Worm (Caenorhabditis elegans) whole organism, young adult: ENCODE results near the gene nduv-3.

ENCODE experiments used
- B0019.2 ChIP-seq: fragments of 200-800 bp; sonication (Bioruptor generic); conservative IDR thresholded peaks from 2 replicates; pipeline ENCODE4 v1.3.6; 2022; ENCODE audit warnings: missing genetic modification reagents, missing genetic modification characterization, missing compliant biosample characterization
- B0336.3 ChIP-seq: fragments of 200-800 bp; sonication (Bioruptor generic); IDR thresholded peaks from 2 replicates; pipeline ENCODE4 v1.3.6; 2022; ENCODE audit warnings: missing genetic modification characterization, missing compliant biosample characterization
- C06A6.2 ChIP-seq: fragments of 200-800 bp; sonication (Bioruptor generic); conservative IDR thresholded peaks from 2 replicates; pipeline ENCODE4 v1.3.6; 2022; ENCODE audit warnings: missing genetic modification characterization, missing compliant biosample characterization
- D2030.7 ChIP-seq: fragments of 200-800 bp; sonication (Bioruptor generic); IDR thresholded peaks from 2 replicates; pipeline ENCODE4 v1.3.6; 2022; ENCODE audit warnings: missing genetic modification reagents, missing genetic modification characterization, missing compliant biosample characterization
- F22D6.2 ChIP-seq: sonication (generic microtip); optimal IDR thresholded peaks from 2 replicates; lab custom pipeline; 2016; ENCODE audit warnings: mild to moderate bottlenecking, missing genetic modification characterization, missing compliant biosample characterization
- F23B12.7 ChIP-seq: sonication (generic microtip); optimal IDR thresholded peaks from 2 replicates; lab custom pipeline; 2017; ENCODE audit warnings: missing genetic modification characterization, mild to moderate bottlenecking, missing compliant biosample characterization, antibody characterized with exemption, moderate library complexity; ENCODE audit not compliant: insufficient read depth
- F33H1.4 ChIP-seq: fragments of 200-800 bp; sonication (Bioruptor generic); IDR thresholded peaks from 2 replicates; pipeline ENCODE4 v1.3.6; 2022; ENCODE audit warnings: missing genetic modification reagents, missing genetic modification characterization, missing compliant biosample characterization
- F37B4.10 ChIP-seq: fragments of 200-800 bp; sonication (Bioruptor generic); IDR thresholded peaks from 2 replicates; pipeline ENCODE4 v1.3.6; 2022; ENCODE audit warnings: missing genetic modification characterization, missing compliant biosample characterization
- F52B5.7 ChIP-seq: sonication (generic microtip); optimal IDR thresholded peaks from 2 replicates; lab custom pipeline; 2016; ENCODE audit warnings: mild to moderate bottlenecking, missing genetic modification characterization, missing compliant biosample characterization
- Y53F4B.3 ChIP-seq: fragments of 200-800 bp; sonication (Bioruptor generic); IDR thresholded peaks from 2 replicates; pipeline ENCODE4 v1.3.6; 2022; ENCODE audit warnings: missing genetic modification reagents, missing genetic modification characterization, missing compliant biosample characterization
- Y53G8AR.9 ChIP-seq: fragments of 200-800 bp; sonication (Bioruptor generic); conservative IDR thresholded peaks from 2 replicates; pipeline ENCODE4 v1.3.6; 2022; ENCODE audit warnings: missing genetic modification reagents, missing genetic modification characterization, missing compliant biosample characterization
- Y95B8A.8 ChIP-seq: fragments of 200-800 bp; sonication (Bioruptor generic); IDR thresholded peaks from 2 replicates; pipeline ENCODE4 v1.3.6; 2022; ENCODE audit warnings: missing genetic modification reagents, missing genetic modification characterization, missing compliant biosample characterization
- ZK185.1 ChIP-seq: sonication (generic microtip); optimal IDR thresholded peaks from 2 replicates; lab custom pipeline; 2016; ENCODE audit warnings: mild to moderate bottlenecking, missing genetic modification characterization, missing compliant biosample characterization; ENCODE audit not compliant: poor library complexity, severe bottlenecking
- akir-1 ChIP-seq: fragments of 200-800 bp; sonication (Bioruptor generic); optimal IDR thresholded peaks from 2 replicates; lab custom pipeline; 2018; ENCODE audit warnings: mild to moderate bottlenecking, missing genetic modification characterization, moderate library complexity, missing compliant biosample characterization
- ama-1 ChIP-seq, 3 experiments: fragments of 150-350 bp in 1 of 3; sonication (generic microtip) in 2 of 3; optimal IDR thresholded peaks; 2 replicates each; lab custom pipeline; 2014 to 2018; ENCODE audit warnings: missing biosample characterization in 2 of 3, missing genetic modification characterization in 2 of 3, missing genetic modification reagents in 2 of 3
- aptf-2 ChIP-seq: fragments of 200-800 bp; sonication (Bioruptor generic); conservative IDR thresholded peaks from 2 replicates; pipeline ENCODE4 v1.3.6; 2022; ENCODE audit warnings: missing genetic modification reagents, missing genetic modification characterization, missing compliant biosample characterization
- athp-1 ChIP-seq: sonication (generic microtip); optimal IDR thresholded peaks from 2 replicates; lab custom pipeline; 2017; ENCODE audit warnings: mild to moderate bottlenecking, missing genetic modification characterization, missing compliant biosample characterization
- attf-3 ChIP-seq: fragments of 200-800 bp; sonication (Bioruptor generic); conservative IDR thresholded peaks from 2 replicates; pipeline ENCODE4 v1.3.6; 2022; ENCODE audit warnings: missing genetic modification reagents, missing genetic modification characterization, missing compliant biosample characterization
- attf-6 ChIP-seq: fragments of 200-800 bp; sonication (Bioruptor generic); IDR thresholded peaks from 2 replicates; pipeline ENCODE4 v1.3.6; 2022; ENCODE audit warnings: missing genetic modification reagents, missing genetic modification characterization, missing compliant biosample characterization
- cebp-1 ChIP-seq, 2 experiments: fragments of 200-800 bp in 1 of 2; sonication (Bioruptor generic) in 1 of 2; sonication (generic microtip) in 1 of 2; IDR thresholded peaks in 1 of 2; optimal IDR thresholded peaks in 1 of 2; 2 replicates each; pipeline versions ENCODE4 v1.3.6 to Lab custom; 2017 to 2022; ENCODE audit warnings: missing compliant biosample characterization in 2 of 2, missing genetic modification characterization in 2 of 2, mild to moderate bottlenecking in 1 of 2, missing genetic modification reagents in 1 of 2, moderate library complexity in 1 of 2
- ceh-40 ChIP-seq: fragments of 200-800 bp; sonication (Bioruptor generic); IDR thresholded peaks from 2 replicates; pipeline ENCODE4 v1.3.6; 2022; ENCODE audit warnings: missing genetic modification characterization, missing compliant biosample characterization
- ceh-91 ChIP-seq: fragments of 200-800 bp; sonication (Bioruptor generic); IDR thresholded peaks from 2 replicates; pipeline ENCODE4 v1.3.6; 2022; ENCODE audit warnings: missing genetic modification reagents, missing genetic modification characterization, missing compliant biosample characterization
- dpl-1 ChIP-seq: fragments of 150-350 bp; optimal IDR thresholded peaks from 2 replicates; lab custom pipeline; 2014; ENCODE audit warnings: missing biosample characterization, missing genetic modification reagents, missing genetic modification characterization
- efl-1 ChIP-seq: fragments of 150-350 bp; optimal IDR thresholded peaks from 2 replicates; lab custom pipeline; 2014; ENCODE audit warnings: missing biosample characterization, missing genetic modification reagents, missing genetic modification characterization
- fkh-3 ChIP-seq: sonication (generic microtip); optimal IDR thresholded peaks from 2 replicates; lab custom pipeline; 2016; ENCODE audit warnings: mild to moderate bottlenecking, missing genetic modification characterization, missing compliant biosample characterization
- hlh-26 ChIP-seq: fragments of 200-800 bp; sonication (Bioruptor generic); conservative IDR thresholded peaks from 2 replicates; pipeline ENCODE4 v1.3.6; 2022; ENCODE audit warnings: missing genetic modification reagents, missing genetic modification characterization, missing compliant biosample characterization
- hmg-1.2 ChIP-seq: fragments of 200-800 bp; sonication (Bioruptor generic); IDR thresholded peaks from 2 replicates; pipeline ENCODE4 v1.3.6; 2022; ENCODE audit warnings: missing genetic modification reagents, missing genetic modification characterization, missing compliant biosample characterization
- hrde-1 ChIP-seq: sonication (generic microtip); optimal IDR thresholded peaks from 2 replicates; lab custom pipeline; 2016; ENCODE audit warnings: missing genetic modification characterization, mild to moderate bottlenecking, missing compliant biosample characterization, moderate library complexity, missing genotype, missing genetic modification reagents, borderline replicate concordance
- let-607 ChIP-seq, 2 experiments: fragments of 200-800 bp in 1 of 2; sonication (Bioruptor generic) in 1 of 2; sonication (generic microtip) in 1 of 2; optimal IDR thresholded peaks; 2 replicates each; lab custom pipeline; 2016 to 2018; ENCODE audit warnings: mild to moderate bottlenecking in 2 of 2, missing compliant biosample characterization in 2 of 2, missing genetic modification characterization in 2 of 2, moderate library complexity in 2 of 2, missing genotype in 1 of 2
- lin-26 ChIP-seq: fragments of 200-800 bp; sonication (Bioruptor generic); IDR thresholded peaks from 2 replicates; pipeline ENCODE4 v1.3.6; 2022; ENCODE audit warnings: missing genetic modification reagents, missing genetic modification characterization, missing compliant biosample characterization
- lin-40 ChIP-seq: sonication (generic microtip); optimal IDR thresholded peaks from 2 replicates; lab custom pipeline; 2016; ENCODE audit warnings: missing genetic modification characterization, mild to moderate bottlenecking, missing compliant biosample characterization, missing genotype, missing genetic modification reagents
- madf-3 ChIP-seq: fragments of 200-800 bp; sonication (Bioruptor generic); IDR thresholded peaks from 2 replicates; pipeline ENCODE4 v1.3.6; 2022; ENCODE audit warnings: missing genetic modification reagents, missing genetic modification characterization, missing compliant biosample characterization
- mcd-1 ChIP-seq: fragments of 200-800 bp; sonication (Bioruptor generic); IDR thresholded peaks from 2 replicates; pipeline ENCODE4 v1.3.6; 2022; ENCODE audit warnings: missing genetic modification reagents, missing genetic modification characterization, missing compliant biosample characterization
- mes-4 ChIP-seq: sonication (generic microtip); optimal IDR thresholded peaks from 2 replicates; lab custom pipeline; 2016; ENCODE audit warnings: missing genotype, missing genetic modification characterization, missing compliant biosample characterization
- nfya-1 ChIP-seq: sonication (generic microtip); optimal IDR thresholded peaks from 2 replicates; lab custom pipeline; 2017; ENCODE audit warnings: antibody characterized with exemption, missing compliant biosample characterization, missing genetic modification characterization, borderline replicate concordance; ENCODE audit not compliant: insufficient read depth
- nhr-27 ChIP-seq: fragments of 200-800 bp; sonication (Bioruptor generic); optimal IDR thresholded peaks from 2 replicates; lab custom pipeline; 2018; ENCODE audit warnings: mild to moderate bottlenecking, missing genetic modification characterization, moderate library complexity, missing compliant biosample characterization
- rec-8 ChIP-seq, 2 experiments: sonication (generic microtip); optimal IDR thresholded peaks; 2 replicates each; lab custom pipeline; 2016; ENCODE audit warnings: mild to moderate bottlenecking in 2 of 2, missing genetic modification characterization in 2 of 2, missing genetic modification reagents in 2 of 2, missing genotype in 2 of 2, missing biosample characterization in 1 of 2, missing compliant biosample characterization in 1 of 2, moderate library complexity in 1 of 2
- snpc-3.4 ChIP-seq: sonication (generic microtip); optimal IDR thresholded peaks from 2 replicates; lab custom pipeline; 2017; ENCODE audit warnings: missing genetic modification characterization, mild to moderate bottlenecking, missing compliant biosample characterization, antibody characterized with exemption, moderate library complexity, missing genotype, missing genetic modification reagents
- tbx-9 ChIP-seq: sonication (generic microtip); optimal IDR thresholded peaks from 2 replicates; lab custom pipeline; 2016; ENCODE audit warnings: borderline replicate concordance, missing genetic modification characterization, inconsistent platforms, missing compliant biosample characterization
- unc-130 ChIP-seq: sonication (generic microtip); optimal IDR thresholded peaks from 2 replicates; lab custom pipeline; 2016; ENCODE audit warnings: missing genetic modification reagents, missing genetic modification characterization, missing compliant biosample characterization
- xnd-1 ChIP-seq: sonication (generic microtip); optimal IDR thresholded peaks from 2 replicates; lab custom pipeline; 2016; ENCODE audit warnings: missing genotype, missing genetic modification reagents, missing genetic modification characterization, missing compliant biosample characterization
- zim-3 ChIP-seq: sonication (generic microtip); optimal IDR thresholded peaks from 2 replicates; lab custom pipeline; 2017; ENCODE audit warnings: mild to moderate bottlenecking, missing genetic modification characterization, moderate library complexity, missing compliant biosample characterization
- ztf-18 ChIP-seq: sonication (generic microtip); optimal IDR thresholded peaks from 2 replicates; lab custom pipeline; 2016; ENCODE audit warnings: missing genotype, mild to moderate bottlenecking, missing genetic modification characterization, missing compliant biosample characterization
- ztf-25 ChIP-seq: fragments of 200-800 bp; sonication (Bioruptor generic); IDR thresholded peaks from 2 replicates; pipeline ENCODE4 v1.3.6; 2022; ENCODE audit warnings: missing genetic modification reagents, missing genetic modification characterization, missing compliant biosample characterization
- ztf-28 ChIP-seq: fragments of 200-800 bp; sonication (Bioruptor generic); IDR thresholded peaks from 2 replicates; pipeline ENCODE4 v1.3.6; 2022; ENCODE audit warnings: missing genetic modification reagents, missing genetic modification characterization, missing compliant biosample characterization
- ztf-6 ChIP-seq: fragments of 200-800 bp; sonication (Bioruptor generic); IDR thresholded peaks from 2 replicates; pipeline ENCODE4 v1.3.6; 2022; ENCODE audit warnings: missing genetic modification reagents, missing genetic modification characterization, missing compliant biosample characterization

Gene nduv-3

DNA sequence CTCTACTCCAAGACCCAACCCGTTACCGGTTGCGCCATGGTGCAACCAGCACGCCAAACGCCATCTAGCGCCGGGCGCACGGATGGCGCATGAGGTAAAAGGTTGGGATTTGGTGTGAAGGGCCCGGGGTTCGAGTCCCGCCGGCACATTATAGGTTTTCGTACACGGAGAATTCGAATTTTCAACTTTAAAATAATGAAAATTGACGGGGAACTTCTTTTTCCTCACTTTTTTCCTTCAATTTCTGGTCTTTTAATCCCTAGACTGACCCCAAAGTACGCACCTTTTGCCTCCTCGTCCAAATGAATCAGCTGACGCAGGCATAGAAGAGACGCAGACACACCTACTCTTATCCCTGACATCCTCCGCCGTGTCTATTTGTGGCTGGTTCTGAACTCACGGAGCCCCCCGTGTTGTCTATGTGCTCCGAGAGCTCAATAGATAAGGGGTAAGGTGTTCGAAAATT lies 37.5 kb upstream of the nduv-3 start (continued):
- TF ChIP-seq rec-8 (tag; optimal IDR thresholded peaks at IDR 0.05; lab: Kevin White, UChicago): no peak
- no peak; the same call in 1 of the 2 replicates for TF ChIP-seq cebp-1 (GFP tag; IDR thresholded peaks at IDR 0.05; lab: Robert Waterston, UW)
- TF ChIP-seq cebp-1 (tag; optimal IDR thresholded peaks at IDR 0.05; lab: Kevin White, UChicago): peak; percentile 21
- 0 out of 2 replicates have a peak, but pooled peaks have one; percentile 16 for TF ChIP-seq Y95B8A.8
- TF ChIP-seq attf-3 (GFP tag; lab: Robert Waterston, UW): no peak
- no peak for TF ChIP-seq xnd-1 (tag; lab: Kevin White, UChicago)
- TF ChIP-seq madf-3 (GFP tag; lab: Robert Waterston, UW): no peak
- TF ChIP-seq efl-1 (GFP tag; lab: Kevin White, UChicago): no peak
- TF ChIP-seq Y53G8AR.9 (GFP tag; lab: Robert Waterston, UW): no peak
- no peak for TF ChIP-seq attf-6 (GFP tag; lab: Robert Waterston, UW)
- TF ChIP-seq zim-3: no peak
- TF ChIP-seq C06A6.2 (GFP tag; lab: Robert Waterston, UW): no peak
- no peak for TF ChIP-seq athp-1
- no peak for TF ChIP-seq hrde-1
- TF ChIP-seq Y53F4B.3 (GFP tag; lab: Robert Waterston, UW): no peak
- TF ChIP-seq F33H1.4: peak; percentile 34; the same call in 1 of the 2 replicates
- TF ChIP-seq F23B12.7 (tag; lab: Kevin White, UChicago): no peak
- TF ChIP-seq hlh-26 (GFP tag; lab: Robert Waterston, UW): no peak
- TF ChIP-seq fkh-3 (tag; lab: Kevin White, UChicago): no peak
- TF ChIP-seq B0019.2 (GFP tag; lab: Robert Waterston, UW): no peak
- TF ChIP-seq akir-1: no peak
- TF ChIP-seq snpc-3.4 (tag; lab: Kevin White, UChicago): no peak
- no peak for TF ChIP-seq nhr-27 (tag; lab: Kevin White, UChicago)
- TF ChIP-seq lin-26: peak; percentile 83
- TF ChIP-seq dpl-1 (GFP tag; lab: Kevin White, UChicago): no peak
- peak; percentile 41; the same call in 1 of the 2 replicates for TF ChIP-seq hmg-1.2 (GFP tag; lab: Robert Waterston, UW)
- TF ChIP-seq ztf-18: no peak
- TF ChIP-seq ztf-25 (GFP tag; lab: Robert Waterston, UW): no peak
- no peak for TF ChIP-seq mes-4
- peak; percentile 46; the same call in 1 of the 2 replicates for TF ChIP-seq ceh-91
- no peak for TF ChIP-seq ZK185.1 (tag; lab: Kevin White, UChicago)
- no peak for TF ChIP-seq nfya-1 (tag; lab: Kevin White, UChicago)
- no peak for TF ChIP-seq F52B5.7 (tag; lab: Kevin White, UChicago)
- no peak for TF ChIP-seq unc-130 (GFP tag; lab: Kevin White, UChicago)
- no peak for TF ChIP-seq aptf-2
- no peak for TF ChIP-seq ztf-6 (GFP tag; lab: Robert Waterston, UW)
- TF ChIP-seq D2030.7 (GFP tag; lab: Robert Waterston, UW): peak; percentile 50
- TF ChIP-seq B0336.3: no peak
- TF ChIP-seq F22D6.2 (tag; lab: Kevin White, UChicago): no peak
- 0 out of 2 replicates have a peak, but pooled peaks have one; percentile 52 for TF ChIP-seq F37B4.10 (GFP tag; lab: Robert Waterston, UW)
- TF ChIP-seq tbx-9: no peak
- TF ChIP-seq ceh-40 (GFP tag; lab: Robert Waterston, UW): no peak
- TF ChIP-seq mcd-1 (GFP tag; lab: Robert Waterston, UW): 0 out of 2 replicates have a peak, but pooled peaks have one; percentile 31
- TF ChIP-seq ama-1 (optimal IDR thresholded peaks at IDR 0.05; lab: Kevin White, UChicago): peak; percentile 26
- peak in 1 of 2 experiments; percentile 42 for TF ChIP-seq ama-1 (GFP tag; optimal IDR thresholded peaks at IDR 0.05; lab: Kevin White, UChicago)
- TF ChIP-seq let-607 (tag; optimal IDR thresholded peaks at IDR 0.05; lab: Kevin White, UChicago): no peak
- no peak for TF ChIP-seq lin-40 (tag; lab: Kevin White, UChicago)
- TF ChIP-seq ztf-28 (GFP tag; lab: Robert Waterston, UW): no peak
